In genomic region chrIII:1028233-1028632, ce11 we compare ENCODE assay signal across 6 worm cellular contexts.
TF ChIP-seq lines count a peak whose summit lies in the region.

No protein-coding gene starts in this region.

TF ChIP-seq in whole organism, L1 larva, 84 proteins besides CTCF, POLR2A, EP300 and RAD21:
- TF ChIP-seq sptf-1 (tag; optimal IDR thresholded peaks at IDR 0.05; lab: Kevin White, UChicago) (no peak), F16B12.6 (tag; optimal IDR thresholded peaks at IDR 0.05; lab: Kevin White, UChicago) (no peak), unc-98 (GFP tag; IDR thresholded peaks at IDR 0.05; lab: Robert Waterston, UW) (no peak), skn-1 (tag; optimal IDR thresholded peaks at IDR 0.05; lab: Kevin White, UChicago) (no peak), nhr-11 (tag; optimal IDR thresholded peaks at IDR 0.05; lab: Kevin White, UChicago) (no peak), lin-35 (GFP tag; optimal IDR thresholded peaks at IDR 0.05; lab: Kevin White, UChicago) (peak in 1 of 2 experiments; percentile 0), elt-2 (tag; optimal IDR thresholded peaks at IDR 0.05; lab: Kevin White, UChicago) (peak; percentile 42), ztf-4 (tag; optimal IDR thresholded peaks at IDR 0.05; lab: Kevin White, UChicago) (no peak), tbx-2 (tag; optimal IDR thresholded peaks at IDR 0.05; lab: Kevin White, UChicago) (no peak), irx-1 (tag; optimal IDR thresholded peaks at IDR 0.05; lab: Kevin White, UChicago) (no peak), nhr-84 (tag; optimal IDR thresholded peaks at IDR 0.05; lab: Kevin White, UChicago) (no peak)

TF ChIP-seq in whole organism, L2 larva, 48 proteins besides CTCF, POLR2A, EP300 and RAD21:
- TF ChIP-seq lin-13 (GFP tag; optimal IDR thresholded peaks at IDR 0.05; lab: Kevin White, UChicago) (no peak), C34F6.9 (tag; optimal IDR thresholded peaks at IDR 0.05; lab: Kevin White, UChicago) (no peak), zag-1 (tag; optimal IDR thresholded peaks at IDR 0.05; lab: Kevin White, UChicago) (no peak), lsy-2 (tag; optimal IDR thresholded peaks at IDR 0.05; lab: Kevin White, UChicago) (no peak), fos-1 (tag; optimal IDR thresholded peaks at IDR 0.05; lab: Kevin White, UChicago) (peak; percentile 88), R02D3.7 (tag; optimal IDR thresholded peaks at IDR 0.05; lab: Kevin White, UChicago) (no peak), aly-2 (tag; optimal IDR thresholded peaks at IDR 0.05; lab: Kevin White, UChicago) (no peak), Y55F3AM.14 (GFP tag; optimal IDR thresholded peaks at IDR 0.05; lab: Kevin White, UChicago) (no peak), ceh-16 (tag; optimal IDR thresholded peaks at IDR 0.05; lab: Kevin White, UChicago) (no peak), sma-9 (GFP tag; optimal IDR thresholded peaks at IDR 0.05; lab: Kevin White, UChicago) (peak; percentile 16), sma-9 (tag; optimal IDR thresholded peaks at IDR 0.05; lab: Kevin White, UChicago) (no peak), ztf-1 (GFP tag; conservative IDR thresholded peaks at IDR 0.05; lab: Robert Waterston, UW) (no peak), dmd-4 (tag; optimal IDR thresholded peaks at IDR 0.05; lab: Kevin White, UChicago) (no peak), peb-1 (tag; optimal IDR thresholded peaks at IDR 0.05; lab: Kevin White, UChicago) (no peak), lin-39 (tag; optimal IDR thresholded peaks at IDR 0.05; lab: Kevin White, UChicago) (no peak), sma-3 (GFP tag; optimal IDR thresholded peaks at IDR 0.05; lab: Kevin White, UChicago) (no peak), ztf-11 (tag; optimal IDR thresholded peaks at IDR 0.05; lab: Kevin White, UChicago) (no peak), F13H6.1 (tag; optimal IDR thresholded peaks at IDR 0.05; lab: Kevin White, UChicago) (no peak)
TF ChIP-seq in whole organism, L2 larva: peak in this region for 2.

TF ChIP-seq in whole organism, L3 larva, 47 proteins besides CTCF, POLR2A, EP300 and RAD21:
- TF ChIP-seq jun-1 (tag; optimal IDR thresholded peaks at IDR 0.05; lab: Kevin White, UChicago) (peak; percentile 19), elt-2 (tag; optimal IDR thresholded peaks at IDR 0.05; lab: Kevin White, UChicago) (peak; percentile 76), tbx-2 (tag; optimal IDR thresholded peaks at IDR 0.05; lab: Kevin White, UChicago) (no peak), pqm-1 (tag; optimal IDR thresholded peaks at IDR 0.05; lab: Kevin White, UChicago) (peak; percentile 43), nhr-23 (tag; optimal IDR thresholded peaks at IDR 0.05; lab: Kevin White, UChicago) (no peak), nhr-12 (tag; optimal IDR thresholded peaks at IDR 0.05; lab: Kevin White, UChicago) (no peak)

TF ChIP-seq in whole organism, L4 larva, 104 proteins besides CTCF, POLR2A, EP300 and RAD21:
- TF ChIP-seq daf-16 (GFP tag; optimal IDR thresholded peaks at IDR 0.05; lab: Kevin White, UChicago) (no peak), daf-16 (tag; optimal IDR thresholded peaks at IDR 0.05; lab: Kevin White, UChicago) (peak; percentile 32), hlh-11 (tag; optimal IDR thresholded peaks at IDR 0.05; lab: Kevin White, UChicago) (peak; percentile 70), pqm-1 (tag; optimal IDR thresholded peaks at IDR 0.05; lab: Kevin White, UChicago) (peak; percentile 70), dmd-6 (GFP tag; IDR thresholded peaks at IDR 0.05; lab: Robert Waterston, UW) (peak; percentile 67; the same call in 1 of the 2 replicates), ztf-7 (tag; optimal IDR thresholded peaks at IDR 0.05; lab: Kevin White, UChicago) (no peak), nhr-28 (tag; optimal IDR thresholded peaks at IDR 0.05; lab: Kevin White, UChicago) (peak; percentile 35), nhr-41 (GFP tag; IDR thresholded peaks at IDR 0.05; lab: Robert Waterston, UW) (no peak)
TF ChIP-seq in whole organism, L4 larva: peak in this region for 5.

TF ChIP-seq in whole organism, late embryonic, 69 proteins besides CTCF, POLR2A, EP300 and RAD21:
- TF ChIP-seq ceh-45 (GFP tag; IDR thresholded peaks at IDR 0.05; lab: Robert Waterston, UW): no peak
- TF ChIP-seq elt-2 (tag; optimal IDR thresholded peaks at IDR 0.05; lab: Kevin White, UChicago): peak; percentile 37
TF ChIP-seq in whole organism, late embryonic: peak in this region for 1.

TF ChIP-seq in whole organism, young adult, 124 proteins besides CTCF, POLR2A, EP300 and RAD21:
- TF ChIP-seq dox-1 (GFP tag; IDR thresholded peaks at IDR 0.05; lab: Robert Waterston, UW) (0 out of 2 replicates have a peak, but pooled peaks have one; percentile 47), nhr-80 (tag; optimal IDR thresholded peaks at IDR 0.05; lab: Kevin White, UChicago) (peak; percentile 67), unc-62 (GFP tag; optimal IDR thresholded peaks at IDR 0.05; lab: Kevin White, UChicago) (no peak)
